Fruit fly (Drosophila melanogaster) Kc167 (cell line): ENCODE measurements around the gene CG8851.

Experiments used
- Myc ChIP-seq: fragments of >200 bp; optimal IDR thresholded peaks from 2 replicates; lab custom pipeline; 2017; ENCODE audit warnings: missing external identifiers
- Sin3A ChIP-seq: fragments of >200 bp; optimal IDR thresholded peaks from 2 replicates; lab custom pipeline; 2018; ENCODE audit warnings: missing external identifiers
- h ChIP-seq: fragments of >200 bp; optimal IDR thresholded peaks from 3 replicates; lab custom pipeline; 2018; ENCODE audit warnings: missing external identifiers
- insv ChIP-seq: fragments of >200 bp; optimal IDR thresholded peaks from 3 replicates; lab custom pipeline; 2018; ENCODE audit warnings: missing external identifiers
- psq ChIP-seq: fragments of >200 bp; optimal IDR thresholded peaks from 2 replicates; lab custom pipeline; 2017; ENCODE audit warnings: missing external identifiers

- TF ChIP-seq Sin3A (lab: Kevin White, UChicago) (no peak), psq (lab: Kevin White, UChicago) (no peak), h (lab: Kevin White, UChicago) (no peak), Myc (lab: Kevin White, UChicago) (no peak), insv (lab: Kevin White, UChicago) (no peak)
These were observed 28.0 kb downstream of the CG8851 start for dm6 chr2L:3547512-3547911.
